Fruit fly (Drosophila melanogaster) whole organism, embryonic: ENCODE measurements around the gene HDAC1.
A peak's percentile ranks its signal among the peaks of the same experiment; 100 is the strongest.

Source experiments
- Asciz ChIP-seq: fragments of 200-800 bp; sonication (Bioruptor generic); optimal IDR thresholded peaks from 2 replicates; lab custom pipeline; 2017; ENCODE audit warnings: missing biosample characterization, mild to moderate bottlenecking, missing genetic modification characterization, missing genetic modification reagents
- Bteb2 ChIP-seq: fragments of 200-800 bp; sonication (Bioruptor generic); optimal IDR thresholded peaks from 2 replicates; lab custom pipeline; 2016; ENCODE audit warnings: missing biosample characterization, missing genetic modification characterization
- CG10462 ChIP-seq: fragments of 200-800 bp; sonication (Bioruptor generic); optimal IDR thresholded peaks from 2 replicates; lab custom pipeline; 2016; ENCODE audit warnings: missing biosample characterization, missing genetic modification characterization
- CG10543 ChIP-seq: fragments of 200-800 bp; sonication (Bioruptor generic); optimal IDR thresholded peaks from 3 replicates; lab custom pipeline; 2017; ENCODE audit warnings: missing biosample characterization, mild to moderate bottlenecking, missing genetic modification characterization, moderate library complexity
- CG11504 ChIP-seq: fragments of 200-800 bp; sonication (Bioruptor generic); optimal IDR thresholded peaks from 3 replicates; lab custom pipeline; 2019; ENCODE audit warnings: missing biosample characterization, mild to moderate bottlenecking, missing genetic modification characterization, moderate library complexity
- CG12219 ChIP-seq: fragments of 200-800 bp; sonication (Bioruptor generic); optimal IDR thresholded peaks from 3 replicates; lab custom pipeline; 2018; ENCODE audit warnings: missing biosample characterization, mild to moderate bottlenecking, missing genetic modification characterization
- CG12942 ChIP-seq: fragments of 200-800 bp; sonication (Bioruptor generic); optimal IDR thresholded peaks from 3 replicates; lab custom pipeline; 2016; ENCODE audit warnings: missing biosample characterization, missing genetic modification characterization
- CG13296 ChIP-seq: fragments of 200-800 bp; sonication (Bioruptor generic); optimal IDR thresholded peaks from 3 replicates; lab custom pipeline; 2018; ENCODE audit warnings: missing biosample characterization, mild to moderate bottlenecking, missing genetic modification characterization
- CG1647 ChIP-seq: fragments of 200-800 bp; sonication (Bioruptor generic); optimal IDR thresholded peaks from 3 replicates; lab custom pipeline; 2016; ENCODE audit warnings: missing biosample characterization, missing genetic modification characterization
- CG17612 ChIP-seq: fragments of 200-800 bp; sonication (Bioruptor generic); IDR thresholded peaks from 2 replicates; pipeline ENCODE4 v1.3.6; 2022; ENCODE audit warnings: missing biosample characterization, missing genetic modification characterization
- CG17802 ChIP-seq: fragments of 200-800 bp; sonication (Bioruptor generic); optimal IDR thresholded peaks from 2 replicates; lab custom pipeline; 2018; ENCODE audit warnings: missing biosample characterization, mild to moderate bottlenecking, missing genetic modification characterization, moderate library complexity
- CG1792 ChIP-seq: fragments of 200-800 bp; sonication (Bioruptor generic); optimal IDR thresholded peaks from 2 replicates; lab custom pipeline; 2016; ENCODE audit warnings: missing biosample characterization, missing genetic modification characterization
- CG2199 ChIP-seq: fragments of 200-800 bp; sonication (Bioruptor generic); IDR thresholded peaks from 3 replicates; pipeline ENCODE4 v1.3.6; 2022; ENCODE audit warnings: missing biosample characterization, missing genetic modification characterization
- CG4328 ChIP-seq: fragments of 200-800 bp; sonication (Bioruptor generic); optimal IDR thresholded peaks from 3 replicates; lab custom pipeline; 2017; ENCODE audit warnings: missing biosample characterization, missing genetic modification reagents, missing genetic modification characterization
- CG6175 ChIP-seq: fragments of 200-800 bp; sonication (Bioruptor generic); IDR thresholded peaks from 3 replicates; pipeline ENCODE4 v1.3.6; 2022; ENCODE audit warnings: missing biosample characterization, missing genetic modification characterization
- CG7928 ChIP-seq: fragments of 200-800 bp; sonication (Bioruptor generic); optimal IDR thresholded peaks from 2 replicates; lab custom pipeline; 2017; ENCODE audit warnings: missing biosample characterization, mild to moderate bottlenecking, missing genetic modification characterization
- CG8281 ChIP-seq: fragments of 200-800 bp; sonication (Bioruptor generic); optimal IDR thresholded peaks from 2 replicates; lab custom pipeline; 2018; ENCODE audit warnings: missing biosample characterization, mild to moderate bottlenecking, missing genetic modification characterization, moderate library complexity
- CG9817 ChIP-seq: fragments of 200-800 bp; sonication (Bioruptor generic); optimal IDR thresholded peaks from 2 replicates; lab custom pipeline; 2018; ENCODE audit warnings: missing biosample characterization, mild to moderate bottlenecking, missing genetic modification characterization, moderate library complexity
- CkIIα-i1 ChIP-seq: fragments of 200-800 bp; sonication (Bioruptor generic); IDR thresholded peaks from 2 replicates; pipeline ENCODE4 v1.3.6; 2022; ENCODE audit warnings: missing biosample characterization, missing genetic modification characterization
- Dad ChIP-seq: fragments of 200-800 bp; sonication (Bioruptor generic); optimal IDR thresholded peaks from 3 replicates; lab custom pipeline; 2016; ENCODE audit warnings: missing biosample characterization, missing genetic modification characterization
- Deaf1 ChIP-seq: fragments of 200-800 bp; optimal IDR thresholded peaks from 3 replicates; lab custom pipeline; 2019; ENCODE audit warnings: missing biosample characterization, mild to moderate bottlenecking, missing genetic modification characterization, moderate library complexity
- Dek ChIP-seq: fragments of 200-800 bp; sonication (Bioruptor generic); optimal IDR thresholded peaks from 3 replicates; lab custom pipeline; 2019; ENCODE audit warnings: missing biosample characterization, mild to moderate bottlenecking, missing genetic modification characterization, moderate library complexity
- Elba2 ChIP-seq: fragments of 200-800 bp; sonication (Bioruptor generic); optimal IDR thresholded peaks from 3 replicates; lab custom pipeline; 2016; ENCODE audit warnings: missing biosample characterization, missing genetic modification characterization
- Hr78 ChIP-seq, 2 experiments: fragments of 200-800 bp in 1 of 2; fragments of >200 bp in 1 of 2; sonication (Bioruptor generic) in 1 of 2; optimal IDR thresholded peaks; 2 replicates each; lab custom pipeline; 2017 to 2019; ENCODE audit warnings: missing biosample characterization in 2 of 2, missing genetic modification characterization in 2 of 2, mild to moderate bottlenecking in 1 of 2, moderate library complexity in 1 of 2
- Lpt ChIP-seq: fragments of >200 bp; optimal IDR thresholded peaks from 2 replicates; lab custom pipeline; 2018; ENCODE audit warnings: missing biosample characterization, missing genetic modification characterization
- Med ChIP-seq: fragments of 200-800 bp; sonication (Bioruptor generic); peaks from one replicate; lab custom pipeline; 2016; ENCODE audit warnings: missing biosample characterization, missing genetic modification characterization, mild to moderate bottlenecking, inconsistent platforms, moderate library complexity
- Mes4 ChIP-seq: fragments of 200-800 bp; sonication (Bioruptor generic); optimal IDR thresholded peaks from 2 replicates; lab custom pipeline; 2016; ENCODE audit warnings: missing biosample characterization, missing genetic modification characterization
- Nf-YB ChIP-seq: fragments of 200-800 bp; sonication (Bioruptor generic); optimal IDR thresholded peaks from 3 replicates; lab custom pipeline; 2019; ENCODE audit warnings: missing biosample characterization, mild to moderate bottlenecking, missing genetic modification characterization, moderate library complexity
- Ptx1 ChIP-seq: fragments of 200-800 bp; sonication (Bioruptor generic); IDR thresholded peaks from 2 replicates; pipeline ENCODE4 v1.3.6; 2022; ENCODE audit warnings: missing biosample characterization, missing genetic modification characterization
- Side ChIP-seq: fragments of 200-800 bp; sonication (Bioruptor generic); optimal IDR thresholded peaks from 2 replicates; lab custom pipeline; 2016; ENCODE audit warnings: missing biosample characterization, missing genetic modification characterization
- Spps ChIP-seq: fragments of 200-800 bp; sonication (Bioruptor generic); optimal IDR thresholded peaks from 2 replicates; lab custom pipeline; 2018; ENCODE audit warnings: missing biosample characterization, mild to moderate bottlenecking, missing genetic modification characterization
- Taf1 ChIP-seq: fragments of 200-800 bp; sonication (Bioruptor generic); IDR thresholded peaks from 2 replicates; pipeline ENCODE4 v1.3.6; 2022; ENCODE audit warnings: missing biosample characterization, missing genetic modification characterization
- Usf ChIP-seq: fragments of 200-800 bp; sonication (Bioruptor generic); optimal IDR thresholded peaks from 2 replicates; lab custom pipeline; 2017; ENCODE audit warnings: missing genotype, missing biosample characterization, missing genetic modification characterization
- bcd ChIP-seq: fragments of 200-800 bp; sonication (Bioruptor generic); optimal IDR thresholded peaks from 2 replicates; lab custom pipeline; 2017; ENCODE audit warnings: missing biosample characterization, mild to moderate bottlenecking, missing genetic modification characterization
- caup ChIP-seq: fragments of 200-800 bp; sonication (Bioruptor generic); optimal IDR thresholded peaks from 3 replicates; lab custom pipeline; 2017; ENCODE audit warnings: missing biosample characterization, mild to moderate bottlenecking, missing genetic modification characterization, moderate library complexity; ENCODE audit not compliant: severe bottlenecking
- gcm ChIP-seq: fragments of 200-800 bp; sonication (Bioruptor generic); optimal IDR thresholded peaks from 2 replicates; lab custom pipeline; 2019; ENCODE audit warnings: missing biosample characterization, mild to moderate bottlenecking, missing genetic modification characterization, moderate library complexity
- gro ChIP-seq: fragments of 200-800 bp; sonication (Bioruptor generic); optimal IDR thresholded peaks from 2 replicates; lab custom pipeline; 2016; ENCODE audit warnings: missing biosample characterization, missing genetic modification characterization
- ind ChIP-seq: fragments of 200-800 bp; sonication (Bioruptor generic); optimal IDR thresholded peaks from 3 replicates; lab custom pipeline; 2016; ENCODE audit warnings: missing biosample characterization, missing genetic modification characterization
- jigr1 ChIP-seq: fragments of 200-800 bp; sonication (Bioruptor generic); IDR thresholded peaks from 3 replicates; pipeline ENCODE4 v1.3.6; 2022; ENCODE audit warnings: missing biosample characterization, missing genetic modification characterization
- lab ChIP-seq: fragments of 200-800 bp; sonication (Bioruptor generic); optimal IDR thresholded peaks from 3 replicates; lab custom pipeline; 2017; ENCODE audit warnings: missing biosample characterization, missing genetic modification characterization, mild to moderate bottlenecking, moderate library complexity, missing genetic modification reagents
- nerfin-1 ChIP-seq: fragments of 200-800 bp; sonication (Bioruptor generic); optimal IDR thresholded peaks from 3 replicates; lab custom pipeline; 2019; ENCODE audit warnings: missing biosample characterization, mild to moderate bottlenecking, missing genetic modification characterization, moderate library complexity
- nmo ChIP-seq: fragments of 200-800 bp; sonication (Bioruptor generic); optimal IDR thresholded peaks from 2 replicates; lab custom pipeline; 2018; ENCODE audit warnings: missing biosample characterization, mild to moderate bottlenecking, missing genetic modification characterization, moderate library complexity
- pfk ChIP-seq: fragments of 200-800 bp; sonication (Bioruptor generic); optimal IDR thresholded peaks from 2 replicates; lab custom pipeline; 2018; ENCODE audit warnings: missing biosample characterization, mild to moderate bottlenecking, missing genetic modification characterization, moderate library complexity
- row ChIP-seq: fragments of 200-800 bp; sonication (Bioruptor generic); IDR thresholded peaks from 3 replicates; pipeline ENCODE4 v1.3.6; 2022; ENCODE audit warnings: missing biosample characterization, missing genetic modification characterization
- sc ChIP-seq, 3 experiments: fragments of >200 bp in 2 of 3; fragments of 200-800 bp in 1 of 3; sonication (Bioruptor generic) in 1 of 3; optimal IDR thresholded peaks; 2 replicates in 2 of 3; 3 replicates in 1 of 3; lab custom pipeline; 2017; ENCODE audit warnings: mild to moderate bottlenecking in 1 of 3, missing biosample characterization in 1 of 3, missing genetic modification characterization in 1 of 3, missing genetic modification reagents in 1 of 3
- sd ChIP-seq: fragments of 200-800 bp; sonication (Bioruptor generic); optimal IDR thresholded peaks from 3 replicates; lab custom pipeline; 2018; ENCODE audit warnings: missing biosample characterization, mild to moderate bottlenecking, missing genetic modification characterization, moderate library complexity
- ssp ChIP-seq: fragments of 200-800 bp; sonication (Bioruptor generic); IDR thresholded peaks from 2 replicates; pipeline ENCODE4 v1.3.6; 2022; ENCODE audit warnings: missing biosample characterization, missing genetic modification characterization
- stc ChIP-seq: fragments of 200-800 bp; sonication (Bioruptor generic); IDR thresholded peaks from 2 replicates; pipeline ENCODE4 v1.3.6; 2022; ENCODE audit warnings: missing biosample characterization, missing genetic modification characterization
- ttk ChIP-seq: fragments of 200-800 bp; sonication (Bioruptor generic); IDR thresholded peaks from 2 replicates; pipeline ENCODE4 v2.1.2; 2022; ENCODE audit warnings: missing biosample characterization, missing genetic modification characterization
- vfl ChIP-seq: fragments of 200-800 bp; sonication (Bioruptor generic); optimal IDR thresholded peaks from 2 replicates; lab custom pipeline; 2016; ENCODE audit warnings: missing biosample characterization, missing genetic modification characterization
- yki ChIP-seq: fragments of >200 bp; optimal IDR thresholded peaks from 3 replicates; lab custom pipeline; 2018

Gene HDAC1

DNA sequence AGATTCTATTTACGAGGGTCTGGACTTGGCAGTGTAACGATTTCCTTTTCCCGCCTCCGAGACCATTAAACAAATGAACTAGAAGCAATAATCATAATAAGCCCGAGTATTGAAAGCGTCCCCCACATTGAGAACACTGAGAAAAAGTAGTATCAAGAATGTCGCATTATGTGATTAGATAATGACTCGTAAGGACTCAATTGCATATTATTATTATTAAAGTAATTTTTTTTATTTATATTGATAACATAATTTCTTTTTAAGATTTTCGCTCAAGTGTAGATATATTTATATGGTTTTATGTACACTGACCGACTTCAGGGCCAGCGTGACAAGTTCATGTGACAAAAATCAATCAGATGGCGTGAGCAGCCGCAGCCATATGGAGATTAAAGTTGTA lies 23.1 kb upstream of the HDAC1 start (continued):
- no peak for TF ChIP-seq Elba2 (GFP tag; lab: Kevin White, UChicago)
- TF ChIP-seq Dad (GFP tag; lab: Kevin White, UChicago) = no peak
- no peak for TF ChIP-seq CG12942 (GFP tag; lab: Kevin White, UChicago)
- peak; percentile 73 for TF ChIP-seq Med (GFP tag; lab: Kevin White, UChicago)
- no peak for TF ChIP-seq jigr1 (GFP tag; lab: Robert Waterston, UW)
- TF ChIP-seq CG1647 (GFP tag; lab: Kevin White, UChicago) = no peak
- TF ChIP-seq CG7928 = no peak
- peak; percentile 57 for TF ChIP-seq stc (GFP tag; lab: Robert Waterston, UW)
- no peak for TF ChIP-seq Nf-YB
- TF ChIP-seq CG9817 = peak; percentile 37
- TF ChIP-seq Ptx1 (GFP tag; lab: Robert Waterston, UW) = peak; percentile 63
- TF ChIP-seq Taf1 (GFP tag; lab: Robert Waterston, UW) = no peak
- no peak for TF ChIP-seq Lpt (GFP tag; lab: Kevin White, UChicago)
- TF ChIP-seq nerfin-1 (tag; lab: Kevin White, UChicago) = no peak
- TF ChIP-seq Side (GFP tag; lab: Kevin White, UChicago) = no peak
- TF ChIP-seq Hr78 (GFP tag; optimal IDR thresholded peaks at IDR 0.05; lab: Kevin White, UChicago) = no peak
- no peak for TF ChIP-seq Usf (GFP tag; lab: Kevin White, UChicago)
- TF ChIP-seq Spps (tag; lab: Kevin White, UChicago) = no peak
- no peak for TF ChIP-seq CG17802 (tag; lab: Kevin White, UChicago)
- TF ChIP-seq CG4328 (GFP tag; lab: Kevin White, UChicago) = no peak
- TF ChIP-seq Asciz (GFP tag; lab: Kevin White, UChicago) = no peak
- peak; percentile 37 for TF ChIP-seq caup
- peak; percentile 31 for TF ChIP-seq nmo (GFP tag; lab: Kevin White, UChicago)
- peak; percentile 67 for TF ChIP-seq CG11504 (tag; lab: Kevin White, UChicago)
- no peak for TF ChIP-seq CG10462 (GFP tag; lab: Kevin White, UChicago)
- no peak for TF ChIP-seq CG1792 (GFP tag; lab: Kevin White, UChicago)
- no peak for TF ChIP-seq vfl (GFP tag; lab: Kevin White, UChicago)
- TF ChIP-seq sc (optimal IDR thresholded peaks at IDR 0.05; lab: Kevin White, UChicago) = no peak
- no peak for TF ChIP-seq sc (GFP tag; optimal IDR thresholded peaks at IDR 0.05; lab: Kevin White, UChicago)
- peak; percentile 36; the same call in 1 of the 2 replicates for TF ChIP-seq ssp
- no peak for TF ChIP-seq gro
- TF ChIP-seq CG17612 = no peak
- peak; percentile 62 for TF ChIP-seq row (GFP tag; lab: Robert Waterston, UW)
- peak; percentile 20 for TF ChIP-seq gcm (GFP tag; lab: Kevin White, UChicago)
- TF ChIP-seq CG6175 (GFP tag; lab: Robert Waterston, UW) = no peak
- no peak for TF ChIP-seq yki (lab: Kevin White, UChicago)
- no peak for TF ChIP-seq ttk (GFP tag; lab: Robert Waterston, UW)
- peak; percentile 49 for TF ChIP-seq ind (GFP tag; lab: Kevin White, UChicago)
- TF ChIP-seq sd (tag; lab: Kevin White, UChicago) = peak; percentile 5
- no peak for TF ChIP-seq CG8281
- peak; percentile 48 for TF ChIP-seq Dek (tag; lab: Kevin White, UChicago)
- no peak for TF ChIP-seq Mes4
- no peak for TF ChIP-seq CG2199 (GFP tag; lab: Robert Waterston, UW)
- no peak for TF ChIP-seq Deaf1
- no peak for TF ChIP-seq bcd (GFP tag; lab: Kevin White, UChicago)
- peak; percentile 65 for TF ChIP-seq lab (GFP tag; lab: Kevin White, UChicago)
- TF ChIP-seq pfk (GFP tag; lab: Kevin White, UChicago) = no peak
- no peak for TF ChIP-seq Bteb2
- no peak for TF ChIP-seq CkIIα-i1 (GFP tag; lab: Robert Waterston, UW)
- no peak for TF ChIP-seq CG13296 (GFP tag; lab: Kevin White, UChicago)
- TF ChIP-seq CG10543 (GFP tag; lab: Kevin White, UChicago) = no peak
- no peak for TF ChIP-seq CG12219 (GFP tag; lab: Kevin White, UChicago)
